Fruit fly (Drosophila melanogaster) whole organism: ENCODE data around the gene Atu.

ENCODE experiments used
- Dll ChIP-seq: fragments of >200 bp; optimal IDR thresholded peaks from 2 replicates; lab custom pipeline; 2017
- EcR ChIP-seq, 2 experiments: fragments of >200 bp; optimal IDR thresholded peaks; 2 replicates each; lab custom pipeline; 2017; ENCODE audit warnings: missing biosample characterization in 2 of 2, missing genetic modification characterization in 2 of 2, missing genetic modification reagents in 2 of 2
- pan ChIP-seq: fragments of >200 bp; optimal IDR thresholded peaks from 2 replicates; lab custom pipeline; 2017
- psq ChIP-seq: fragments of >200 bp; optimal IDR thresholded peaks from 2 replicates; lab custom pipeline; 2017
- usp ChIP-seq: fragments of >200 bp; optimal IDR thresholded peaks from 2 replicates; lab custom pipeline; 2017; ENCODE audit warnings: missing biosample characterization, missing genetic modification characterization, mixed read lengths

DNA sequence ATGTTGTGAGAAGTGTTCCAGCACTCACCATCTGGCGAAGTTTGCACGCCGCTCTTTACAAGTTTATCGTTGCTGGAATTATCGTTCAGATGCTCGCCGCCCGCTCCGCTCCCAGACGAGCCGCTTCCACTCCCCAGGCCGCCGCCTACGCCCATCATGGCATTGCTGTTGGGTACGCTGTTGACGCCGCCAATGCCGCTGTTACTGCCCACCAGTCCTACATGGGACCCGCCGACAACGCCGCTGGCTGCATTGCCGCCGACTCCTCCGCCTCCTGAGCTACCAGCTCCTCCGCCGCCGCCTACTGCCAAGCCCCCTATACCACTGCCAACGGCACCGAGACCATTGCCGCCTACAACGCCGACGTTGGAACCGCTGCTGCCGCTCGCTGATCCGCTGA, 4.7 kb upstream of the Atu start:
- TF ChIP-seq psq (lab: Kevin White, UChicago) (no peak), EcR (GFP tag; optimal IDR thresholded peaks at IDR 0.05; lab: Kevin White, UChicago) (no peak), usp (no peak), Dll (lab: Kevin White, UChicago) (no peak), pan (lab: Kevin White, UChicago) (no peak)
